Worm (Caenorhabditis elegans): ENCODE measurements around the gene srh-214.

DNA sequence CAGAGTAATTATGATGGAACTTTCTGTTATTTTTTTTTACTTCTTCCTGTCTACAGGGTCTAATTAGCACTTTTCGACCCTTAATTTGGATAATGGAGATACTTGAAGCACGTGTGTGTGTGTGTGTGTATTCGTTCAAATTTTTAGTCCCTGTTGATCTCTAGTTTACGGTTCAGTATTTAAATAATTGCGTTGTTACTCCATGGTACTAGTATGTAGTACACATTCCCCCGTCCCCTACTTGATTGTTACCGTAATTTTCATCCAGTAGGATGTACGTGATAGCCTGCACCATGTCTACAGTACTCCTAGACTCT is 50.3 kb downstream of the srh-214 start:
- TF ChIP-seq elt-3 (tag; optimal IDR thresholded peaks at IDR 0.05), result no peak
- TF ChIP-seq nhr-237 (tag; optimal IDR thresholded peaks at IDR 0.05), result no peak
- TF ChIP-seq pqm-1 (tag; optimal IDR thresholded peaks at IDR 0.05), result no peak
- TF ChIP-seq pha-4 (tag; optimal IDR thresholded peaks at IDR 0.05), result no peak
- no peak for TF ChIP-seq aly-2 (tag; optimal IDR thresholded peaks at IDR 0.05)
- TF ChIP-seq fos-1 (tag; optimal IDR thresholded peaks at IDR 0.05), result no peak

Measured in whole organism, L3 larva.